Fruit fly (Drosophila melanogaster) whole organism: ENCODE results near the gene CG43273.

Experiments
- CG8478 ChIP-seq: fragments of >200 bp; optimal IDR thresholded peaks from 2 replicates; lab custom pipeline; 2018; ENCODE audit warnings: inconsistent platforms
- Dll ChIP-seq: fragments of >200 bp; optimal IDR thresholded peaks from 2 replicates; lab custom pipeline; 2017
- EcR ChIP-seq, 2 experiments: fragments of >200 bp; optimal IDR thresholded peaks; 2 replicates each; lab custom pipeline; 2017; ENCODE audit warnings: missing biosample characterization in 2 of 2, missing genetic modification characterization in 2 of 2, missing genetic modification reagents in 2 of 2
- pan ChIP-seq: fragments of >200 bp; optimal IDR thresholded peaks from 2 replicates; lab custom pipeline; 2017
- psq ChIP-seq: fragments of >200 bp; optimal IDR thresholded peaks from 2 replicates; lab custom pipeline; 2017
- usp ChIP-seq: fragments of >200 bp; optimal IDR thresholded peaks from 2 replicates; lab custom pipeline; 2017; ENCODE audit warnings: missing biosample characterization, missing genetic modification characterization, mixed read lengths

DNA sequence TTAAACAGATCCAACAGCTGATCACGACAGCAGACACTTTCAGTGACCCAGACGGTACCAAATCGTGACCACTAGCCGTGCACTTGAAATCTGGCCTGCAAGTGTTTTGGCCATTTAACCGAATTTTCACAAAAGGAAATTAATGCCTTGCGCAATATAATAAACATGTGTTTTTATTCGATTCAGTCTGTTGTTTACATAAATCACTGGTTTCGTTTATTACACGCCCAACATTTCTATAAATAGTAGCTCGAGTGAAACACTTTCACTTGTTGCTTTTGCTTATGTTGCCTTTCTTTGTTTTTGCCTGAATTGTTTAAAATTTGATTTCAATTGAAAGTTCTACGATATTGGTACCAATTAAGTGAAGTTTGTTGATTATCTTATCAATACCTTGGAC, 17.7 kb upstream of the CG43273 start:
- TF ChIP-seq psq (lab: Kevin White, UChicago) (no peak), EcR (GFP tag; optimal IDR thresholded peaks at IDR 0.05; lab: Kevin White, UChicago) (no peak), CG8478 (lab: Kevin White, UChicago) (no peak), pan (lab: Kevin White, UChicago) (no peak), Dll (lab: Kevin White, UChicago) (no peak), usp (GFP tag; lab: Kevin White, UChicago) (no peak)
